Fruit fly (Drosophila melanogaster): ENCODE measurements around the gene CG13110.

DNA sequence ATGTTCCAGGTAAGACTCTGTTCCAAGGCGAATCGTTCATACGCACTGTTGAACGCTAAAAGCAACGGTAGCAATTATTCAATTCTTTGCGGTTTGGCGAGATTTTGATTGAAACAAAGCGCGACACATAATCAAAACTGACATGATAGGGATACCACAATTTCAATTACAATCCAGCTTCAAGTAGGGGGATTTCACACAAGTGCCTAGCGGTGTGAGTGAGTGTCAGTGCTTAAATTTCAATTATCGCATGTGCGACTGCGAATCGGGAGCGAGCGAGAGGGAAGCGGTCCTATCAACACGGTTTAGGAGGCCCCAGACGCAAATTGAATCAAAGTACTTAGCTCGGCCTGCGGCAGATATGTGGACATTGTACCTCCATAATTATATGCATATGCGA lies 11.4 kb upstream of the CG13110 start:
- no peak for TF ChIP-seq Hr78 (GFP tag; optimal IDR thresholded peaks at IDR 0.05)
- no peak for TF ChIP-seq CG32264 (GFP tag; optimal IDR thresholded peaks at IDR 0.05)
- TF ChIP-seq Dif (GFP tag; optimal IDR thresholded peaks at IDR 0.05; ENCODE audit: partially characterized antibody) = no peak
- no peak for TF ChIP-seq Jra (GFP tag; optimal IDR thresholded peaks at IDR 0.05)
- no peak for TF ChIP-seq Mio (GFP tag; optimal IDR thresholded peaks at IDR 0.05)
